Fruit fly (Drosophila melanogaster): ENCODE results near the gene AstC-R1.

dm6 chr3L:18526676-18527075, 33.4 kb upstream of the AstC-R1 start, which contains the start of gene CG32198:
- TF ChIP-seq fd85E (GFP tag; optimal IDR thresholded peaks at IDR 0.05) (no peak), vri (GFP tag; optimal IDR thresholded peaks at IDR 0.05) (no peak), Blimp-1 (GFP tag; optimal IDR thresholded peaks at IDR 0.05) (no peak), Hr39 (GFP tag; optimal IDR thresholded peaks at IDR 0.05) (no peak), dsx (GFP tag; optimal IDR thresholded peaks at IDR 0.05; ENCODE audit: poor library complexity, severe bottlenecking) (no peak)

All from whole organism, prepupa.